Worm (Caenorhabditis elegans): ENCODE measurements around the gene Y110A2AL.7.

The Y110A2AL.7 gene

ce11 chrII:2859873-2860821 lies 17.2 kb upstream of the Y110A2AL.7 start (continued):
- TF ChIP-seq madf-5 (GFP tag; IDR thresholded peaks at IDR 0.05) (0 out of 4 replicates have a peak, but pooled peaks have one; percentile 37 to 53), zfp-3 (GFP tag; conservative IDR thresholded peaks at IDR 0.05) (no peak), ztf-11 (tag; optimal IDR thresholded peaks at IDR 0.05) (no peak), fos-1 (tag; optimal IDR thresholded peaks at IDR 0.05) (no peak), mep-1 (tag; optimal IDR thresholded peaks at IDR 0.05) (no peak), F49E8.2 (tag; optimal IDR thresholded peaks at IDR 0.05; ENCODE audit: borderline replicate concordance) (no peak), aly-2 (tag; optimal IDR thresholded peaks at IDR 0.05) (no peak), nhr-41 (GFP tag; IDR thresholded peaks at IDR 0.05) (no peak), lin-1 (GFP tag; IDR thresholded peaks at IDR 0.05) (0 out of 2 replicates have a peak, but pooled peaks have one; percentile 37), Y48G9A.11 (GFP tag; IDR thresholded peaks at IDR 0.05) (no peak), snpc-4 (tag; optimal IDR thresholded peaks at IDR 0.05) (no peak), ceh-82 (tag; optimal IDR thresholded peaks at IDR 0.05) (no peak), nhr-48 (tag; optimal IDR thresholded peaks at IDR 0.05) (no peak), F26F4.8 (GFP tag; conservative IDR thresholded peaks at IDR 0.05) (peak; percentile 53; the same call in 1 of the 2 replicates), zip-11 (GFP tag; IDR thresholded peaks at IDR 0.05) (no peak), dmd-9 (GFP tag; IDR thresholded peaks at IDR 0.05) (no peak), F44E2.7 (GFP tag; IDR thresholded peaks at IDR 0.05) (no peak), nhr-237 (tag; optimal IDR thresholded peaks at IDR 0.05) (no peak), nhr-10 (tag; optimal IDR thresholded peaks at IDR 0.05) (no peak)

ce11 chrII:2859315-2859714 lies 16.3 kb upstream of the Y110A2AL.7 start:
- TF ChIP-seq lir-3 (tag; optimal IDR thresholded peaks at IDR 0.05), result no peak
- TF ChIP-seq F37D6.2 (tag; optimal IDR thresholded peaks at IDR 0.05), result no peak
- TF ChIP-seq ceh-44 (GFP tag; IDR thresholded peaks at IDR 0.05), result no peak
- no peak for TF ChIP-seq T20F7.1 (GFP tag; optimal IDR thresholded peaks at IDR 0.05)
- no peak for TF ChIP-seq hmg-1.1 (GFP tag; IDR thresholded peaks at IDR 0.05)
- no peak for TF ChIP-seq lsy-2 (tag; optimal IDR thresholded peaks at IDR 0.05)
- TF ChIP-seq fos-1 (tag; optimal IDR thresholded peaks at IDR 0.05), result no peak
- TF ChIP-seq egl-43 (GFP tag; IDR thresholded peaks at IDR 0.05), result no peak
- TF ChIP-seq Y105C5A.15 (GFP tag; IDR thresholded peaks at IDR 0.05), result no peak
- TF ChIP-seq hlh-11 (tag; optimal IDR thresholded peaks at IDR 0.05), result no peak
- no peak for TF ChIP-seq lin-1 (GFP tag; IDR thresholded peaks at IDR 0.05)
- no peak for TF ChIP-seq ZK337.2 (GFP tag; IDR thresholded peaks at IDR 0.05)
- TF ChIP-seq lin-38 (GFP tag; IDR thresholded peaks at IDR 0.05), result no peak
- no peak for TF ChIP-seq ama-1 (optimal IDR thresholded peaks at IDR 0.05)
- no peak for TF ChIP-seq attf-4 (tag; optimal IDR thresholded peaks at IDR 0.05)
- TF ChIP-seq fkh-10 (GFP tag; optimal IDR thresholded peaks at IDR 0.05), result no peak
- TF ChIP-seq zfp-2 (tag; optimal IDR thresholded peaks at IDR 0.05), result no peak
- TF ChIP-seq ztf-11 (tag; optimal IDR thresholded peaks at IDR 0.05), result no peak
- TF ChIP-seq nhr-25 (tag; optimal IDR thresholded peaks at IDR 0.05; ENCODE audit: borderline replicate concordance, insufficient read depth), result no peak

- no peak for TF ChIP-seq F49E8.2 (tag; optimal IDR thresholded peaks at IDR 0.05; ENCODE audit: borderline replicate concordance)
- peak; percentile 57 for TF ChIP-seq nhr-28 (tag; optimal IDR thresholded peaks at IDR 0.05)
- peak; percentile 17 for TF ChIP-seq hlh-30 (tag; optimal IDR thresholded peaks at IDR 0.05; ENCODE audit: insufficient read depth)
These were observed 15.9 kb upstream of the Y110A2AL.7 start for ce11 chrII:2858851-2859250.
